Worm (Caenorhabditis elegans) whole organism, mixed stage, embryonic: Measurements from ENCODE around the gene T23D5.8.

ENCODE experiments used
- M03D4.4 ChIP-seq: sonication (generic microtip); optimal IDR thresholded peaks from 2 replicates; lab custom pipeline; 2017; ENCODE audit warnings: mild to moderate bottlenecking, missing genetic modification characterization, missing compliant biosample characterization
- bed-3 ChIP-seq: fragments of 200-800 bp; sonication (Bioruptor generic); optimal IDR thresholded peaks from 3 replicates; lab custom pipeline; 2018; ENCODE audit warnings: mild to moderate bottlenecking, missing genetic modification characterization, moderate library complexity, missing compliant biosample characterization
- blmp-1 ChIP-seq: fragments of 150-350 bp; optimal IDR thresholded peaks from 2 replicates; lab custom pipeline; 2014; ENCODE audit warnings: missing biosample characterization, missing genetic modification characterization
- ceh-39 ChIP-seq: fragments of 150-350 bp; optimal IDR thresholded peaks from 2 replicates; lab custom pipeline; 2014; ENCODE audit warnings: missing biosample characterization, missing genetic modification characterization
- ceh-43 ChIP-seq: fragments of 200-800 bp; sonication (Bioruptor generic); optimal IDR thresholded peaks from 2 replicates; lab custom pipeline; 2018; ENCODE audit warnings: mild to moderate bottlenecking, missing genetic modification characterization, moderate library complexity, missing compliant biosample characterization
- ceh-83 ChIP-seq: fragments of 200-800 bp; sonication (Bioruptor generic); optimal IDR thresholded peaks from 2 replicates; lab custom pipeline; 2018; ENCODE audit warnings: mild to moderate bottlenecking, missing genetic modification characterization, missing compliant biosample characterization
- ces-1 ChIP-seq: fragments of 150-350 bp; optimal IDR thresholded peaks from 2 replicates; lab custom pipeline; 2014; ENCODE audit warnings: missing biosample characterization, missing genetic modification reagents, missing genetic modification characterization
- cnd-1 ChIP-seq: fragments of 200-800 bp; sonication (Bioruptor generic); optimal IDR thresholded peaks from 2 replicates; lab custom pipeline; 2018; ENCODE audit warnings: mild to moderate bottlenecking, missing genetic modification characterization, missing compliant biosample characterization
- drap-1 ChIP-seq: fragments of 200-800 bp; sonication (Bioruptor generic); optimal IDR thresholded peaks from 3 replicates; lab custom pipeline; 2018; ENCODE audit warnings: mild to moderate bottlenecking, missing genetic modification characterization, missing compliant biosample characterization
- elt-1 ChIP-seq: sonication (generic microtip); optimal IDR thresholded peaks from 2 replicates; lab custom pipeline; 2017; ENCODE audit warnings: missing genetic modification characterization, mild to moderate bottlenecking, missing compliant biosample characterization, antibody characterized with exemption, moderate library complexity, borderline replicate concordance; ENCODE audit not compliant: insufficient read depth
- elt-3 ChIP-seq: fragments of 150-350 bp; optimal IDR thresholded peaks from 2 replicates; lab custom pipeline; 2014; ENCODE audit warnings: missing biosample characterization, missing genetic modification characterization
- flh-1 ChIP-seq: fragments of 200-800 bp; sonication (Bioruptor generic); optimal IDR thresholded peaks from 2 replicates; lab custom pipeline; 2018; ENCODE audit warnings: mild to moderate bottlenecking, missing genetic modification characterization, moderate library complexity, missing compliant biosample characterization
- ham-2 ChIP-seq: fragments of 200-800 bp; sonication (Bioruptor generic); optimal IDR thresholded peaks from 2 replicates; lab custom pipeline; 2018; ENCODE audit warnings: mild to moderate bottlenecking, missing genetic modification characterization, missing compliant biosample characterization
- hlh-1 ChIP-seq: fragments of 150-350 bp; optimal IDR thresholded peaks from 2 replicates; lab custom pipeline; 2014; ENCODE audit warnings: missing biosample characterization, missing genetic modification reagents, missing genetic modification characterization
- lin-32 ChIP-seq: fragments of 200-800 bp; sonication (Bioruptor generic); optimal IDR thresholded peaks from 2 replicates; lab custom pipeline; 2018; ENCODE audit warnings: mild to moderate bottlenecking, missing genetic modification characterization, missing compliant biosample characterization
- lsy-2 ChIP-seq: fragments of 150-350 bp; optimal IDR thresholded peaks from 2 replicates; lab custom pipeline; 2014; ENCODE audit warnings: missing biosample characterization, missing genetic modification characterization
- mab-5 ChIP-seq: fragments of 150-350 bp; optimal IDR thresholded peaks from 2 replicates; lab custom pipeline; 2014; ENCODE audit warnings: missing biosample characterization, missing genetic modification characterization
- mls-2 ChIP-seq: sonication (generic microtip); optimal IDR thresholded peaks from 2 replicates; lab custom pipeline; 2016; ENCODE audit warnings: mild to moderate bottlenecking, missing genetic modification characterization, moderate library complexity, missing compliant biosample characterization
- nhr-12 ChIP-seq: fragments of 150-350 bp; optimal IDR thresholded peaks from 2 replicates; lab custom pipeline; 2014; ENCODE audit warnings: missing biosample characterization, missing genetic modification characterization
- nhr-2 ChIP-seq: fragments of 150-350 bp; optimal IDR thresholded peaks from 2 replicates; lab custom pipeline; 2014; ENCODE audit warnings: missing biosample characterization, missing genetic modification characterization
- nhr-237 ChIP-seq: fragments of 150-350 bp; optimal IDR thresholded peaks from 2 replicates; lab custom pipeline; 2014; ENCODE audit warnings: missing biosample characterization, missing genetic modification characterization
- nhr-28 ChIP-seq: fragments of 150-350 bp; optimal IDR thresholded peaks from 2 replicates; lab custom pipeline; 2014; ENCODE audit warnings: missing biosample characterization, missing genetic modification characterization
- nhr-76 ChIP-seq: sonication (generic microtip); optimal IDR thresholded peaks from 2 replicates; lab custom pipeline; 2017; ENCODE audit warnings: missing biosample characterization, missing genetic modification characterization
- pha-4 ChIP-seq: fragments of 150-350 bp; optimal IDR thresholded peaks from 2 replicates; lab custom pipeline; 2018; ENCODE audit warnings: missing biosample characterization, missing genetic modification reagents, missing genetic modification characterization
- sem-2 ChIP-seq: fragments of 200-800 bp; sonication (Bioruptor generic); optimal IDR thresholded peaks from 2 replicates; lab custom pipeline; 2018; ENCODE audit warnings: mild to moderate bottlenecking, missing genetic modification characterization, missing compliant biosample characterization
- snpc-4 ChIP-seq: fragments of 150-350 bp; optimal IDR thresholded peaks from 2 replicates; lab custom pipeline; 2014; ENCODE audit warnings: missing biosample characterization, missing genetic modification characterization
- sptf-1 ChIP-seq: sonication (generic microtip); optimal IDR thresholded peaks from 2 replicates; lab custom pipeline; 2017; ENCODE audit warnings: mild to moderate bottlenecking, missing genetic modification characterization, moderate library complexity, missing compliant biosample characterization
- tbx-8 ChIP-seq: fragments of 200-800 bp; sonication (Bioruptor generic); optimal IDR thresholded peaks from 2 replicates; lab custom pipeline; 2018; ENCODE audit warnings: mild to moderate bottlenecking, missing genetic modification characterization, moderate library complexity, missing compliant biosample characterization
- unc-39 ChIP-seq: fragments of 150-350 bp; optimal IDR thresholded peaks from 2 replicates; lab custom pipeline; 2014; ENCODE audit warnings: missing biosample characterization, missing genetic modification characterization
- unc-62 ChIP-seq: fragments of 150-350 bp; optimal IDR thresholded peaks from 2 replicates; lab custom pipeline; 2014; ENCODE audit warnings: missing biosample characterization, missing genetic modification reagents, missing genetic modification characterization
- zip-8 ChIP-seq: fragments of 150-350 bp; optimal IDR thresholded peaks from 2 replicates; lab custom pipeline; 2014; ENCODE audit warnings: missing biosample characterization, missing genetic modification characterization
- ztf-11 ChIP-seq: fragments of 150-350 bp; optimal IDR thresholded peaks from 2 replicates; lab custom pipeline; 2014; ENCODE audit warnings: missing biosample characterization, missing genetic modification characterization

Gene T23D5.8

ce11 chrV:15730459-15730858 lies 17.8 kb downstream of the T23D5.8 start, which contains the start of gene Y6E2A.10:
Y6E2A.10 (minus strand) TSS chrV:15730559.
- no peak for TF ChIP-seq hlh-1 (tag; lab: Kevin White, UChicago)
- no peak for TF ChIP-seq elt-1 (tag; lab: Kevin White, UChicago)
- no peak for TF ChIP-seq unc-39
- TF ChIP-seq M03D4.4 (tag; lab: Kevin White, UChicago) = no peak
- no peak for TF ChIP-seq nhr-76 (tag; lab: Kevin White, UChicago)
- no peak for TF ChIP-seq nhr-12
- TF ChIP-seq drap-1 (GFP tag; lab: Kevin White, UChicago) = no peak
- no peak for TF ChIP-seq ham-2 (GFP tag; lab: Kevin White, UChicago)
- TF ChIP-seq mls-2 (tag; lab: Kevin White, UChicago) = no peak
- no peak for TF ChIP-seq cnd-1 (tag; lab: Kevin White, UChicago)
- TF ChIP-seq ceh-39 (tag; lab: Kevin White, UChicago) = no peak
- TF ChIP-seq nhr-28 (tag; lab: Kevin White, UChicago) = no peak
- no peak for TF ChIP-seq ztf-11 (tag; lab: Kevin White, UChicago)
- TF ChIP-seq blmp-1 (tag; lab: Kevin White, UChicago) = no peak
- no peak for TF ChIP-seq nhr-237 (tag; lab: Kevin White, UChicago)

ce11 chrV:15726610-15727009 lies 21.6 kb downstream of the T23D5.8 start, which contains the start of the genes irld-57 and sfxn-1.3:
irld-57 (minus strand) TSS chrV:15726710.
sfxn-1.3 (plus strand) TSS chrV:15726841.
- no peak for TF ChIP-seq ham-2 (GFP tag; lab: Kevin White, UChicago)
- no peak for TF ChIP-seq mab-5 (tag; lab: Kevin White, UChicago)

ce11 chrV:15721888-15722287 lies 26.4 kb downstream of the T23D5.8 start, which contains the start of gene srh-140:
srh-140 (plus strand) TSS chrV:15722188.
- TF ChIP-seq tbx-8 (GFP tag; lab: Kevin White, UChicago) = no peak
- TF ChIP-seq lin-32 (GFP tag; lab: Kevin White, UChicago) = no peak
- TF ChIP-seq bed-3 = no peak
- TF ChIP-seq lsy-2 (tag; lab: Kevin White, UChicago) = no peak
- TF ChIP-seq drap-1 (GFP tag; lab: Kevin White, UChicago) = no peak
- no peak for TF ChIP-seq sptf-1 (tag; lab: Kevin White, UChicago)
- no peak for TF ChIP-seq unc-62 (GFP tag; lab: Kevin White, UChicago)
- TF ChIP-seq pha-4 (tag; lab: Kevin White, UChicago) = no peak

- TF ChIP-seq snpc-4 (tag; lab: Kevin White, UChicago) (no peak), flh-1 (no peak), cnd-1 (tag; lab: Kevin White, UChicago) (no peak), nhr-76 (tag; lab: Kevin White, UChicago) (no peak), tbx-8 (GFP tag; lab: Kevin White, UChicago) (no peak), ces-1 (no peak), ceh-83 (GFP tag; lab: Kevin White, UChicago) (no peak), bed-3 (no peak), ceh-39 (tag; lab: Kevin White, UChicago) (no peak)
- TF ChIP-seq, all 35 proteins: peak for 0
Observed at ce11 chrV:15721431-15721830, 26.8 kb downstream of the T23D5.8 start.

ce11 chrV:15719570-15719969 lies 28.7 kb downstream of the T23D5.8 start, which contains the start of gene Y6E2A.7:
Y6E2A.7 (plus strand) TSS chrV:15719870.
- TF ChIP-seq snpc-4 (tag; lab: Kevin White, UChicago) (no peak), nhr-12 (no peak), ceh-43 (GFP tag; lab: Kevin White, UChicago) (no peak), sptf-1 (tag; lab: Kevin White, UChicago) (no peak), bed-3 (no peak), pha-4 (tag; lab: Kevin White, UChicago) (no peak), nhr-237 (tag; lab: Kevin White, UChicago) (no peak), zip-8 (no peak)

ce11 chrV:15718562-15718961 lies 29.7 kb downstream of the T23D5.8 start, which contains the start of gene Y6E2A.5:
Y6E2A.5 (minus strand) TSS chrV:15718662.
- TF ChIP-seq nhr-12 = no peak
- no peak for TF ChIP-seq hlh-1 (tag; lab: Kevin White, UChicago)
- TF ChIP-seq sem-2 (GFP tag; lab: Kevin White, UChicago) = no peak
- TF ChIP-seq ztf-11 (tag; lab: Kevin White, UChicago) = no peak
- TF ChIP-seq sptf-1 (tag; lab: Kevin White, UChicago) = no peak
- TF ChIP-seq cnd-1 (tag; lab: Kevin White, UChicago) = no peak
- TF ChIP-seq lin-32 (GFP tag; lab: Kevin White, UChicago) = no peak
- no peak for TF ChIP-seq pha-4 (tag; lab: Kevin White, UChicago)
- TF ChIP-seq ceh-43 (GFP tag; lab: Kevin White, UChicago) = no peak
- TF ChIP-seq flh-1 = no peak
- TF ChIP-seq mls-2 (tag; lab: Kevin White, UChicago) = no peak
- TF ChIP-seq elt-3 (tag; lab: Kevin White, UChicago) = no peak
- no peak for TF ChIP-seq blmp-1 (tag; lab: Kevin White, UChicago)
- TF ChIP-seq mab-5 (tag; lab: Kevin White, UChicago) = no peak
- TF ChIP-seq nhr-2 (tag; lab: Kevin White, UChicago) = no peak
- no peak for TF ChIP-seq elt-1 (tag; lab: Kevin White, UChicago)
